Fruit fly (Drosophila melanogaster): ENCODE results near the gene CG8664.

DNA sequence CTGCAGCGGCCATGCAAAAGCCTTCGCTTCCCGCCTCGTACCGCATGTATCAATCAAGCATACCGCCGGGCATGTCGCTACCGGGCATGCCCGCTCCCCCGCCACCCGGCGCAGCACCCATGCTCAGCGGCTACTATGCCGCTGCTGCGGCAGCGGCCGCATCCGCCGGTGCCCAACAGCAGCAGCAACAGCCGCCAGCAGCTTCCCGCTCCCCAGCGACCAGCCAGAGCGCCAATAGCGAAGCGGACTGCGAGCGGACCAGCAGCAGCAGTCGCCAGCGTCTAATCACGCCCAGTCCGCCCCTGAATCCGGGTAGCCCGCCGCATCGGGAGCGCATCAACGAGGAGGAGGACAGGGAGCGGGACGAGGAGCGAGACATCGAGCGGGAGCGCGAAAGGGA lies 40.3 kb upstream of the CG8664 start:
- TF ChIP-seq pan (optimal IDR thresholded peaks at IDR 0.05) (no peak), usp (GFP tag; optimal IDR thresholded peaks at IDR 0.05) (no peak), CG8478 (optimal IDR thresholded peaks at IDR 0.05) (no peak), Dll (optimal IDR thresholded peaks at IDR 0.05) (no peak)

Measured in whole organism.